Worm (Caenorhabditis elegans): Measurements from ENCODE around the gene dsc-4.

The dsc-4 gene

ce11 chrIV:295734-296201 is 24.6 kb downstream of the dsc-4 start (continued):
- TF ChIP-seq nhr-102 (tag; optimal IDR thresholded peaks at IDR 0.05) = peak; percentile 54
- no peak for TF ChIP-seq zip-11 (GFP tag; IDR thresholded peaks at IDR 0.05)
- no peak for TF ChIP-seq nhr-11 (tag; optimal IDR thresholded peaks at IDR 0.05)
- TF ChIP-seq ZK337.2 (GFP tag; IDR thresholded peaks at IDR 0.05) = no peak
- no peak for TF ChIP-seq egl-43 (GFP tag; IDR thresholded peaks at IDR 0.05)
- peak; percentile 60; the same call in 1 of the 2 replicates for TF ChIP-seq tra-1 (GFP tag; IDR thresholded peaks at IDR 0.05)
- no peak for TF ChIP-seq nhr-42 (GFP tag; IDR thresholded peaks at IDR 0.05)
- TF ChIP-seq arid-1 (GFP tag; conservative IDR thresholded peaks at IDR 0.05) = no peak
- no peak for TF ChIP-seq F49E8.2 (tag; optimal IDR thresholded peaks at IDR 0.05; ENCODE audit: borderline replicate concordance)
- TF ChIP-seq mxl-3 (GFP tag; optimal IDR thresholded peaks at IDR 0.05) = peak; percentile 44
- TF ChIP-seq saeg-2 (GFP tag; IDR thresholded peaks at IDR 0.05) = 0 out of 2 replicates have a peak, but pooled peaks have one; percentile 10
- TF ChIP-seq lin-13 (GFP tag; optimal IDR thresholded peaks at IDR 0.05) = no peak
- no peak for TF ChIP-seq dmd-8 (GFP tag; IDR thresholded peaks at IDR 0.05)
- TF ChIP-seq Y105C5A.15 (GFP tag; IDR thresholded peaks at IDR 0.05) = no peak
- TF ChIP-seq ceh-20 (GFP tag; IDR thresholded peaks at IDR 0.05) = 0 out of 2 replicates have a peak, but pooled peaks have one; percentile 33
- TF ChIP-seq nhr-6 (tag; optimal IDR thresholded peaks at IDR 0.05) = no peak
- peak; percentile 85 for TF ChIP-seq aha-1 (tag)
- TF ChIP-seq hlh-11 (tag; optimal IDR thresholded peaks at IDR 0.05) = peak; percentile 89
- TF ChIP-seq nhr-10 (tag; optimal IDR thresholded peaks at IDR 0.05) = no peak
- TF ChIP-seq daf-12 (tag; optimal IDR thresholded peaks at IDR 0.05) = no peak
- no peak for TF ChIP-seq lim-7 (GFP tag; IDR thresholded peaks at IDR 0.05)
- TF ChIP-seq nhr-111 (GFP tag; optimal IDR thresholded peaks at IDR 0.05) = no peak
- TF ChIP-seq madf-5 (GFP tag; IDR thresholded peaks at IDR 0.05) = no peak
- 0 out of 2 replicates have a peak, but pooled peaks have one; percentile 21 for TF ChIP-seq Y75B8A.6 (GFP tag; IDR thresholded peaks at IDR 0.05)
- TF ChIP-seq fos-1 (tag; optimal IDR thresholded peaks at IDR 0.05) = no peak
- TF ChIP-seq dve-1 (tag; optimal IDR thresholded peaks at IDR 0.05; ENCODE audit: insufficient read depth) = peak; percentile 66
- TF ChIP-seq mxl-2 (GFP tag; conservative IDR thresholded peaks at IDR 0.05) = peak; percentile 49; the same call in 1 of the 2 replicates
- no peak for TF ChIP-seq nhr-76 (tag; optimal IDR thresholded peaks at IDR 0.05)
- no peak for TF ChIP-seq duxl-1 (tag; optimal IDR thresholded peaks at IDR 0.05; ENCODE audit: poor library complexity)
- TF ChIP-seq mep-1 (tag; optimal IDR thresholded peaks at IDR 0.05) = peak; percentile 52
- TF ChIP-seq mdt-29 (GFP tag; IDR thresholded peaks at IDR 0.05) = 0 out of 2 replicates have a peak, but pooled peaks have one; percentile 30
- TF ChIP-seq ama-1 (optimal IDR thresholded peaks at IDR 0.05) = no peak
- TF ChIP-seq fkh-10 (GFP tag; optimal IDR thresholded peaks at IDR 0.05) = no peak
- TF ChIP-seq nhr-25 (tag; optimal IDR thresholded peaks at IDR 0.05; ENCODE audit: borderline replicate concordance, insufficient read depth) = no peak
- no peak for TF ChIP-seq rbr-2 (tag; optimal IDR thresholded peaks at IDR 0.05)
- TF ChIP-seq php-3 (GFP tag; IDR thresholded peaks at IDR 0.05) = peak; percentile 91
- TF ChIP-seq dmd-6 (GFP tag; IDR thresholded peaks at IDR 0.05) = peak; percentile 86
- TF ChIP-seq ceh-62 (tag; optimal IDR thresholded peaks at IDR 0.05) = no peak
- no peak for TF ChIP-seq ceh-28 (tag; optimal IDR thresholded peaks at IDR 0.05)
- TF ChIP-seq snpc-1.2 (GFP tag; IDR thresholded peaks at IDR 0.05) = no peak
- TF ChIP-seq aly-2 (tag; optimal IDR thresholded peaks at IDR 0.05) = no peak
- TF ChIP-seq attf-4 (tag; optimal IDR thresholded peaks at IDR 0.05) = no peak
- no peak for TF ChIP-seq tag-97 (GFP tag; IDR thresholded peaks at IDR 0.05)
- peak; percentile 76 for TF ChIP-seq pqm-1 (tag; optimal IDR thresholded peaks at IDR 0.05)
- TF ChIP-seq F10B5.3 (tag; optimal IDR thresholded peaks at IDR 0.05) = no peak
- TF ChIP-seq zip-2 (tag; optimal IDR thresholded peaks at IDR 0.05) = no peak
- TF ChIP-seq lir-3 (tag; optimal IDR thresholded peaks at IDR 0.05) = no peak
- TF ChIP-seq hif-1 (tag; optimal IDR thresholded peaks at IDR 0.05) = no peak
- TF ChIP-seq ces-1 (GFP tag; optimal IDR thresholded peaks at IDR 0.05) = no peak
- TF ChIP-seq T20F7.1 (GFP tag; optimal IDR thresholded peaks at IDR 0.05) = peak; percentile 17
- no peak for TF ChIP-seq F37D6.2 (tag; optimal IDR thresholded peaks at IDR 0.05)
- TF ChIP-seq lin-1 (GFP tag; IDR thresholded peaks at IDR 0.05) = no peak; the same call in 1 of the 2 replicates
